Worm (Caenorhabditis elegans) whole organism, young adult: Measurements from ENCODE around the gene puf-12.
A peak's percentile ranks its signal among the peaks of the same experiment; 100 is the strongest.

Source experiments
- B0261.1 ChIP-seq: sonication (generic microtip); optimal IDR thresholded peaks from 2 replicates; lab custom pipeline; 2016; ENCODE audit warnings: mild to moderate bottlenecking, missing genetic modification characterization, moderate library complexity, missing compliant biosample characterization
- C06A6.2 ChIP-seq: fragments of 200-800 bp; sonication (Bioruptor generic); conservative IDR thresholded peaks from 2 replicates; pipeline ENCODE4 v1.3.6; 2022; ENCODE audit warnings: missing genetic modification characterization, missing compliant biosample characterization
- F22D6.2 ChIP-seq: sonication (generic microtip); optimal IDR thresholded peaks from 2 replicates; lab custom pipeline; 2016; ENCODE audit warnings: mild to moderate bottlenecking, missing genetic modification characterization, missing compliant biosample characterization
- F33H1.4 ChIP-seq: fragments of 200-800 bp; sonication (Bioruptor generic); IDR thresholded peaks from 2 replicates; pipeline ENCODE4 v1.3.6; 2022; ENCODE audit warnings: missing genetic modification reagents, missing genetic modification characterization, missing compliant biosample characterization
- F39B2.1 ChIP-seq: fragments of 200-800 bp; sonication (Bioruptor generic); IDR thresholded peaks from 2 replicates; pipeline ENCODE4 v1.3.6; 2022; ENCODE audit warnings: missing genetic modification reagents, missing genetic modification characterization, missing compliant biosample characterization
- F49E8.2 ChIP-seq: sonication (generic microtip); optimal IDR thresholded peaks from 3 replicates; lab custom pipeline; 2017; ENCODE audit warnings: missing genetic modification characterization, mild to moderate bottlenecking, missing compliant biosample characterization, antibody characterized with exemption, moderate library complexity; ENCODE audit not compliant: insufficient read depth
- F57C9.4 ChIP-seq: sonication (generic microtip); optimal IDR thresholded peaks from 2 replicates; lab custom pipeline; 2017; ENCODE audit warnings: mild to moderate bottlenecking, missing genetic modification characterization, missing compliant biosample characterization
- Y79H2A.3 ChIP-seq: fragments of 200-800 bp; sonication (Bioruptor generic); conservative IDR thresholded peaks from 2 replicates; pipeline ENCODE4 v1.3.6; 2022; ENCODE audit warnings: missing genetic modification reagents, missing genetic modification characterization, missing compliant biosample characterization
- Y95B8A.8 ChIP-seq: fragments of 200-800 bp; sonication (Bioruptor generic); IDR thresholded peaks from 2 replicates; pipeline ENCODE4 v1.3.6; 2022; ENCODE audit warnings: missing genetic modification reagents, missing genetic modification characterization, missing compliant biosample characterization
- akir-1 ChIP-seq: fragments of 200-800 bp; sonication (Bioruptor generic); optimal IDR thresholded peaks from 2 replicates; lab custom pipeline; 2018; ENCODE audit warnings: mild to moderate bottlenecking, missing genetic modification characterization, moderate library complexity, missing compliant biosample characterization
- ama-1 ChIP-seq, 3 experiments: fragments of 150-350 bp in 1 of 3; sonication (generic microtip) in 2 of 3; optimal IDR thresholded peaks; 2 replicates each; lab custom pipeline; 2014 to 2018; ENCODE audit warnings: missing biosample characterization in 2 of 3, missing genetic modification characterization in 2 of 3, missing genetic modification reagents in 2 of 3
- aptf-3 ChIP-seq: fragments of 200-800 bp; sonication (Bioruptor generic); IDR thresholded peaks from 2 replicates; pipeline ENCODE4 v1.3.6; 2022; ENCODE audit warnings: missing genetic modification characterization, missing compliant biosample characterization
- ccch-3 ChIP-seq: fragments of 200-800 bp; sonication (Bioruptor generic); optimal IDR thresholded peaks from 2 replicates; lab custom pipeline; 2018; ENCODE audit warnings: mild to moderate bottlenecking, missing genetic modification characterization, missing compliant biosample characterization
- cebp-1 ChIP-seq, 2 experiments: fragments of 200-800 bp in 1 of 2; sonication (Bioruptor generic) in 1 of 2; sonication (generic microtip) in 1 of 2; IDR thresholded peaks in 1 of 2; optimal IDR thresholded peaks in 1 of 2; 2 replicates each; pipeline versions ENCODE4 v1.3.6 to Lab custom; 2017 to 2022; ENCODE audit warnings: missing compliant biosample characterization in 2 of 2, missing genetic modification characterization in 2 of 2, mild to moderate bottlenecking in 1 of 2, missing genetic modification reagents in 1 of 2, moderate library complexity in 1 of 2
- ceh-58 ChIP-seq: fragments of 200-800 bp; sonication (Bioruptor generic); IDR thresholded peaks from 2 replicates; pipeline ENCODE4 v1.3.6; 2022; ENCODE audit warnings: missing genetic modification characterization, missing compliant biosample characterization
- egl-18 ChIP-seq: fragments of 200-800 bp; sonication (Bioruptor generic); IDR thresholded peaks from 2 replicates; pipeline ENCODE4 v1.3.6; 2022; ENCODE audit warnings: missing genetic modification reagents, missing genetic modification characterization, missing compliant biosample characterization
- egrh-3 ChIP-seq: fragments of 200-800 bp; sonication (Bioruptor generic); IDR thresholded peaks from 2 replicates; pipeline ENCODE4 v1.3.6; 2022; ENCODE audit warnings: missing genetic modification reagents, missing genetic modification characterization, missing compliant biosample characterization
- ekl-4 ChIP-seq: fragments of 200-800 bp; sonication (Bioruptor generic); IDR thresholded peaks from 2 replicates; pipeline ENCODE4 v1.3.6; 2022; ENCODE audit warnings: missing genetic modification reagents, missing genetic modification characterization, missing compliant biosample characterization
- ets-4 ChIP-seq: fragments of 200-800 bp; sonication (Bioruptor generic); optimal IDR thresholded peaks from 2 replicates; lab custom pipeline; 2018; ENCODE audit warnings: mild to moderate bottlenecking, missing genetic modification characterization, missing compliant biosample characterization
- hlh-26 ChIP-seq: fragments of 200-800 bp; sonication (Bioruptor generic); conservative IDR thresholded peaks from 2 replicates; pipeline ENCODE4 v1.3.6; 2022; ENCODE audit warnings: missing genetic modification reagents, missing genetic modification characterization, missing compliant biosample characterization
- let-607 ChIP-seq, 2 experiments: fragments of 200-800 bp in 1 of 2; sonication (Bioruptor generic) in 1 of 2; sonication (generic microtip) in 1 of 2; optimal IDR thresholded peaks; 2 replicates each; lab custom pipeline; 2016 to 2018; ENCODE audit warnings: mild to moderate bottlenecking in 2 of 2, missing compliant biosample characterization in 2 of 2, missing genetic modification characterization in 2 of 2, moderate library complexity in 2 of 2, missing genotype in 1 of 2
- lin-54 ChIP-seq: fragments of 200-800 bp; sonication (Bioruptor generic); optimal IDR thresholded peaks from 2 replicates; lab custom pipeline; 2018; ENCODE audit warnings: mild to moderate bottlenecking, missing genetic modification characterization, missing compliant biosample characterization
- lir-1 ChIP-seq: fragments of 200-800 bp; sonication (Bioruptor generic); conservative IDR thresholded peaks from 2 replicates; pipeline ENCODE4 v1.3.6; 2022; ENCODE audit warnings: missing genetic modification reagents, missing genetic modification characterization, missing compliant biosample characterization
- lsl-1 ChIP-seq: fragments of 200-800 bp; sonication (Bioruptor generic); optimal IDR thresholded peaks from 2 replicates; lab custom pipeline; 2018; ENCODE audit warnings: mild to moderate bottlenecking, missing genetic modification characterization, moderate library complexity, missing compliant biosample characterization
- madf-3 ChIP-seq: fragments of 200-800 bp; sonication (Bioruptor generic); IDR thresholded peaks from 2 replicates; pipeline ENCODE4 v1.3.6; 2022; ENCODE audit warnings: missing genetic modification reagents, missing genetic modification characterization, missing compliant biosample characterization
- pbrm-1 ChIP-seq: fragments of 200-800 bp; sonication (Bioruptor generic); IDR thresholded peaks from 2 replicates; pipeline ENCODE4 v1.3.6; 2022; ENCODE audit warnings: missing genetic modification reagents, missing genetic modification characterization, missing compliant biosample characterization
- snpc-3.4 ChIP-seq: sonication (generic microtip); optimal IDR thresholded peaks from 2 replicates; lab custom pipeline; 2017; ENCODE audit warnings: missing genetic modification characterization, mild to moderate bottlenecking, missing compliant biosample characterization, antibody characterized with exemption, moderate library complexity, missing genotype, missing genetic modification reagents
- sptf-2 ChIP-seq: fragments of 200-800 bp; sonication (Bioruptor generic); optimal IDR thresholded peaks from 2 replicates; lab custom pipeline; 2018; ENCODE audit warnings: mild to moderate bottlenecking, missing genetic modification characterization, missing compliant biosample characterization
- tbp1 ChIP-seq: fragments of 200-800 bp; sonication (Bioruptor generic); optimal IDR thresholded peaks from 2 replicates; lab custom pipeline; 2018; ENCODE audit warnings: mild to moderate bottlenecking, missing genetic modification characterization, missing compliant biosample characterization
- unc-130 ChIP-seq: sonication (generic microtip); optimal IDR thresholded peaks from 2 replicates; lab custom pipeline; 2016; ENCODE audit warnings: missing genetic modification reagents, missing genetic modification characterization, missing compliant biosample characterization
- zfh-2 ChIP-seq: fragments of 200-800 bp; sonication (Bioruptor generic); conservative IDR thresholded peaks from 2 replicates; pipeline ENCODE4 v1.3.6; 2022; ENCODE audit warnings: missing genetic modification reagents, missing genetic modification characterization, missing compliant biosample characterization
- ztf-22 ChIP-seq: fragments of 200-800 bp; sonication (Bioruptor generic); optimal IDR thresholded peaks from 2 replicates; lab custom pipeline; 2018; ENCODE audit warnings: mild to moderate bottlenecking, missing genetic modification characterization, moderate library complexity, missing compliant biosample characterization
- ztf-26 ChIP-seq: sonication (generic microtip); optimal IDR thresholded peaks from 2 replicates; lab custom pipeline; 2017; ENCODE audit warnings: missing genetic modification characterization, missing compliant biosample characterization

Gene puf-12

DNA sequence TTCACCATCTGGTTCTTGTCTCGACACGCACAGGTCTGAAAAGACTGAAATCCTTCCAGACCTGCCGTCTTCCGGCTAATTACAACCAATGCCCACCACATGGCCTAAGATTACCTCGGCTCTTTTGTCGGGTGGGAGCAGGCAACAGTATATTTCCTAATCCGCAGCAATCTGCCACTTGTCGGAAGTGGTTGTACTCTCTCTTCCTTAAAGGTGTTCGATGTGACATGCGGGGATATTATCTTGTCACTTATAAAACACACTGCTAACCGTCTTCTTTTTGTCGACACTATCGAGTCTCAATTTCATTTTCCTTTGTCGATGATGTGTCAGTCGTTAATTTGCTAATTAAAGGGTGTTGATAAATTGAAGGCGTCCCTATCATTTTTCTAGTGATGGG, 44.0 kb downstream of the puf-12 start, which contains the start of gene F27E5.3:
Gene F27E5.3 (minus strand): TSS at position 101 of the 400 bp plus-strand sequence.
- TF ChIP-seq ccch-3 (GFP tag; lab: Kevin White, UChicago) (no peak), lir-1 (GFP tag; lab: Robert Waterston, UW) (no peak), F39B2.1 (GFP tag; lab: Robert Waterston, UW) (no peak), F22D6.2 (tag; lab: Kevin White, UChicago) (no peak), C06A6.2 (GFP tag; lab: Robert Waterston, UW) (no peak), unc-130 (GFP tag; lab: Kevin White, UChicago) (no peak)
- TF ChIP-seq, all 124 proteins: peak for 0

DNA sequence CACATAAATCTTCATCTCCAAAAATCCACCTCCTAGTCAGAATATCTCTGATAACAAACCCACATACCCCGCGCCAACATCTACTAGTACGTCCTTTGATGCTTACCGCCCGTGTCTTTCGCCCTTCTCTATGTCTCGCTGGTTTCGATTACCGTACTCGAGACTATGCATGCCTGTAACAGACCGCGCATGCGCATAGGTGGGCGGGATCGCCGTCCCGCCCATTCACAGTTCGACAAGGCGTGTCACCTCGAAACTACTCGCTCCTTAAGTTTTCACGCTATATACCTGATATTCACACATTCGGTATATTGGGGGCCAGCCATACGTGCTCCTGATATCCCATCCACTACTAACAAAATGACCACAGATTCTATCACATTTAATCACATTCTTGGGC, 46.4 kb downstream of the puf-12 start, which contains the start of gene pax-3:
Gene pax-3 (plus strand): TSS at position 83 of the 400 bp plus-strand sequence.
- TF ChIP-seq akir-1 (GFP tag; lab: Kevin White, UChicago) (no peak), hlh-26 (GFP tag; lab: Robert Waterston, UW) (no peak), lir-1 (GFP tag; lab: Robert Waterston, UW) (no peak), zfh-2 (GFP tag; lab: Robert Waterston, UW) (0 out of 2 replicates have a peak, but pooled peaks have one; percentile 31), ztf-22 (GFP tag; lab: Kevin White, UChicago) (no peak), Y79H2A.3 (GFP tag; lab: Robert Waterston, UW) (no peak), madf-3 (GFP tag; lab: Robert Waterston, UW) (no peak), ceh-58 (GFP tag; lab: Robert Waterston, UW) (no peak), F49E8.2 (tag; lab: Kevin White, UChicago) (no peak), lin-54 (GFP tag; lab: Kevin White, UChicago) (no peak), snpc-3.4 (tag; lab: Kevin White, UChicago) (no peak), ets-4 (GFP tag; lab: Kevin White, UChicago) (peak; percentile 23), pbrm-1 (GFP tag; lab: Robert Waterston, UW) (no peak)

DNA sequence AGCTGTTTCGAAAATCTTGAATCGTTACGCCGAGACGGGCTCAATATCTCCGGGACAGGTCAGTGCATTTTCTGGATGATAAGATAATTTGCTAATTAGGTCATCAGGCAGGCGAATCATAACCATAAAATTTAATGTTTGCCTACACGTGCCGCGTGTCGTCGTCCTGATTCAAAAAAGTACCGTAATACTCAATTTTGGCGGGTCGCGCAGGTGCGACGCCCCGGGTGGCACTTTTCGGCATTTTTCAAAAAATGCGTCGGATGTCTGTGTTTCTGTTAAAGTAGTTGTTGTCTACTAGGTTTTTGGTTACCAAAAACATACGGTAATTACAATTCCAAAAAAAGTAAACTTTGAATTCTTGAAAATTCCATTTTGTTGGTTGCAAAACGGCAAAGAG, 47.4 kb downstream of the puf-12 start:
- TF ChIP-seq sptf-2 (GFP tag; lab: Kevin White, UChicago): no peak
- TF ChIP-seq tbp1 (GFP tag; lab: Kevin White, UChicago): no peak
- no peak for TF ChIP-seq lsl-1 (GFP tag; lab: Kevin White, UChicago)
- TF ChIP-seq aptf-3 (GFP tag; lab: Robert Waterston, UW): no peak
- no peak for TF ChIP-seq lir-1 (GFP tag; lab: Robert Waterston, UW)
- no peak for TF ChIP-seq F33H1.4
- no peak for TF ChIP-seq cebp-1 (GFP tag; IDR thresholded peaks at IDR 0.05; lab: Robert Waterston, UW)
- no peak for TF ChIP-seq cebp-1 (tag; optimal IDR thresholded peaks at IDR 0.05; lab: Kevin White, UChicago)
- no peak for TF ChIP-seq ama-1 (optimal IDR thresholded peaks at IDR 0.05; lab: Kevin White, UChicago)
- no peak for TF ChIP-seq ama-1 (GFP tag; optimal IDR thresholded peaks at IDR 0.05; lab: Kevin White, UChicago)
- TF ChIP-seq egrh-3 (GFP tag; lab: Robert Waterston, UW): no peak
- TF ChIP-seq let-607 (tag; optimal IDR thresholded peaks at IDR 0.05; lab: Kevin White, UChicago): no peak
- TF ChIP-seq B0261.1 (tag; lab: Kevin White, UChicago): no peak
- TF ChIP-seq Y95B8A.8: no peak
- TF ChIP-seq ztf-26 (tag; lab: Kevin White, UChicago): no peak
- TF ChIP-seq F57C9.4: no peak
- no peak for TF ChIP-seq egl-18 (GFP tag; lab: Robert Waterston, UW)
- TF ChIP-seq F39B2.1 (GFP tag; lab: Robert Waterston, UW): no peak
- no peak for TF ChIP-seq ets-4 (GFP tag; lab: Kevin White, UChicago)
- TF ChIP-seq ekl-4 (GFP tag; lab: Robert Waterston, UW): no peak
